Worm (Caenorhabditis elegans) whole organism, L1 larva: ENCODE data around the gene wago-5.
A peak's percentile ranks its signal among the peaks of the same experiment; 100 is the strongest.

Experiments
- C04F5.9 ChIP-seq: sonication (generic microtip); optimal IDR thresholded peaks from 2 replicates; lab custom pipeline; 2016; ENCODE audit warnings: missing genetic modification characterization, missing compliant biosample characterization
- C16A3.4 ChIP-seq: fragments of 150-350 bp; optimal IDR thresholded peaks from 2 replicates; lab custom pipeline; 2014; ENCODE audit warnings: missing biosample characterization, missing genetic modification characterization
- aha-1 ChIP-seq: fragments of 150-350 bp; optimal IDR thresholded peaks from 2 replicates; lab custom pipeline; 2014; ENCODE audit warnings: missing biosample characterization, missing genetic modification characterization
- alr-1 ChIP-seq: fragments of 200-800 bp; sonication (Bioruptor generic); optimal IDR thresholded peaks from 2 replicates; lab custom pipeline; 2018; ENCODE audit warnings: borderline replicate concordance, mild to moderate bottlenecking, missing genetic modification characterization, missing compliant biosample characterization
- aly-2 ChIP-seq: fragments of 150-350 bp; optimal IDR thresholded peaks from 2 replicates; lab custom pipeline; 2014; ENCODE audit warnings: missing biosample characterization, missing genetic modification characterization
- blmp-1 ChIP-seq: fragments of 150-350 bp; optimal IDR thresholded peaks from 2 replicates; lab custom pipeline; 2014; ENCODE audit warnings: missing biosample characterization, missing genetic modification characterization
- ceh-88 ChIP-seq: fragments of 200-800 bp; sonication (Bioruptor generic); IDR thresholded peaks from 2 replicates; pipeline ENCODE4 v1.3.6; 2022; ENCODE audit warnings: missing genetic modification characterization, missing compliant biosample characterization
- ces-1 ChIP-seq: fragments of 150-350 bp; optimal IDR thresholded peaks from 2 replicates; lab custom pipeline; 2014; ENCODE audit warnings: missing biosample characterization, missing genetic modification reagents, missing genetic modification characterization
- dsc-1 ChIP-seq: sonication (generic microtip); optimal IDR thresholded peaks from 2 replicates; lab custom pipeline; 2016; ENCODE audit warnings: mild to moderate bottlenecking, missing genetic modification characterization, missing compliant biosample characterization
- egl-27 ChIP-seq, 2 experiments: fragments of 150-350 bp in 1 of 2; sonication (generic microtip); optimal IDR thresholded peaks; 3 replicates each; lab custom pipeline; 2017 to 2018; ENCODE audit warnings: missing biosample characterization in 2 of 2, missing genetic modification characterization in 2 of 2, missing genetic modification reagents in 2 of 2
- elt-2 ChIP-seq: sonication (generic microtip); optimal IDR thresholded peaks from 2 replicates; lab custom pipeline; 2016; ENCODE audit warnings: missing genetic modification characterization, mild to moderate bottlenecking, inconsistent platforms, missing compliant biosample characterization, missing genetic modification reagents
- elt-3 ChIP-seq, 6 experiments: fragments of 150-350 bp in 1 of 6; sonication (generic microtip); optimal IDR thresholded peaks; 2 replicates each; lab custom pipeline; 2017 to 2018; ENCODE audit warnings: missing biosample characterization in 6 of 6, missing genetic modification characterization in 6 of 6, inconsistent platforms in 1 of 6
- fkh-4 ChIP-seq: sonication (generic microtip); optimal IDR thresholded peaks from 2 replicates; lab custom pipeline; 2016; ENCODE audit warnings: missing compliant biosample characterization, missing genetic modification characterization, borderline replicate concordance
- hlh-17 ChIP-seq: fragments of 200-800 bp; sonication (Bioruptor generic); optimal IDR thresholded peaks from 2 replicates; lab custom pipeline; 2018; ENCODE audit warnings: missing genetic modification characterization, mild to moderate bottlenecking, missing compliant biosample characterization, moderate library complexity, borderline replicate concordance
- hpl-2 ChIP-seq: fragments of 150-350 bp; optimal IDR thresholded peaks from 2 replicates; lab custom pipeline; 2014; ENCODE audit warnings: missing biosample characterization, missing genetic modification reagents, missing genetic modification characterization
- jun-1 ChIP-seq: fragments of 150-350 bp; optimal IDR thresholded peaks from 2 replicates; lab custom pipeline; 2014; ENCODE audit warnings: missing biosample characterization, missing genetic modification reagents, missing genetic modification characterization
- lin-13 ChIP-seq: fragments of 150-350 bp; optimal IDR thresholded peaks from 2 replicates; lab custom pipeline; 2014; ENCODE audit warnings: missing biosample characterization, missing genetic modification reagents, missing genetic modification characterization
- lin-14 ChIP-seq: fragments of 200-800 bp; sonication (Bioruptor generic); optimal IDR thresholded peaks from 2 replicates; lab custom pipeline; 2018; ENCODE audit warnings: mild to moderate bottlenecking, missing genetic modification characterization, moderate library complexity, missing compliant biosample characterization
- lin-15B ChIP-seq: fragments of 150-350 bp; sonication (generic microtip); optimal IDR thresholded peaks from 3 replicates; lab custom pipeline; 2014; ENCODE audit warnings: missing biosample characterization, missing genetic modification characterization
- lin-35 ChIP-seq, 2 experiments: fragments of 150-350 bp; optimal IDR thresholded peaks; 2 replicates each; lab custom pipeline; 2014; ENCODE audit warnings: missing biosample characterization in 2 of 2, missing genetic modification characterization in 2 of 2, missing genetic modification reagents in 2 of 2
- lsy-2 ChIP-seq, 2 experiments: fragments of 150-350 bp; optimal IDR thresholded peaks; 2 replicates each; lab custom pipeline; 2014; ENCODE audit warnings: missing biosample characterization in 2 of 2, missing genetic modification characterization in 2 of 2
- mab-9 ChIP-seq: fragments of 200-800 bp; sonication (Bioruptor generic); IDR thresholded peaks from 2 replicates; pipeline ENCODE4 v1.3.6; 2022; ENCODE audit warnings: missing genetic modification reagents, missing genetic modification characterization, missing compliant biosample characterization
- mef-2 ChIP-seq: fragments of 150-350 bp; optimal IDR thresholded peaks from 2 replicates; lab custom pipeline; 2014; ENCODE audit warnings: missing biosample characterization, missing genetic modification characterization
- mep-1 ChIP-seq: fragments of 150-350 bp; optimal IDR thresholded peaks from 2 replicates; lab custom pipeline; 2014; ENCODE audit warnings: missing biosample characterization, missing genetic modification characterization
- nhr-11 ChIP-seq: fragments of 150-350 bp; optimal IDR thresholded peaks from 2 replicates; lab custom pipeline; 2014; ENCODE audit warnings: missing biosample characterization, missing genetic modification characterization
- nhr-237 ChIP-seq: fragments of 150-350 bp; optimal IDR thresholded peaks from 2 replicates; lab custom pipeline; 2014; ENCODE audit warnings: missing biosample characterization, missing genetic modification characterization
- nhr-76 ChIP-seq: sonication (generic microtip); optimal IDR thresholded peaks from 2 replicates; lab custom pipeline; 2017; ENCODE audit warnings: missing biosample characterization, missing genetic modification characterization
- nhr-85 ChIP-seq: sonication (generic microtip); peaks from one replicate; lab custom pipeline; 2016; ENCODE audit warnings: missing genetic modification characterization, inconsistent platforms, missing compliant biosample characterization
- pag-3 ChIP-seq: sonication (generic microtip); optimal IDR thresholded peaks from 2 replicates; lab custom pipeline; 2017; ENCODE audit warnings: missing genetic modification characterization, mild to moderate bottlenecking, missing compliant biosample characterization, antibody characterized with exemption, borderline replicate concordance; ENCODE audit not compliant: insufficient read depth
- pax-3 ChIP-seq: fragments of 200-800 bp; sonication (Bioruptor generic); optimal IDR thresholded peaks from 2 replicates; lab custom pipeline; 2018; ENCODE audit warnings: mild to moderate bottlenecking, missing genetic modification characterization, moderate library complexity, missing compliant biosample characterization
- pqm-1 ChIP-seq: sonication (generic microtip); optimal IDR thresholded peaks from 3 replicates; lab custom pipeline; 2017; ENCODE audit warnings: missing biosample characterization, missing genetic modification characterization
- skn-1 ChIP-seq: fragments of 150-350 bp; optimal IDR thresholded peaks from 2 replicates; lab custom pipeline; 2014; ENCODE audit warnings: missing biosample characterization, missing genetic modification characterization
- snpc-4 ChIP-seq: fragments of 150-350 bp; optimal IDR thresholded peaks from 2 replicates; lab custom pipeline; 2014; ENCODE audit warnings: missing biosample characterization, missing genetic modification characterization
- sox-4 ChIP-seq: sonication (generic microtip); optimal IDR thresholded peaks from 2 replicates; lab custom pipeline; 2016; ENCODE audit warnings: missing genetic modification characterization, missing compliant biosample characterization
- sup-37 ChIP-seq: fragments of 200-800 bp; sonication (Bioruptor generic); optimal IDR thresholded peaks from 2 replicates; lab custom pipeline; 2018; ENCODE audit warnings: mild to moderate bottlenecking, missing genetic modification characterization, missing compliant biosample characterization
- swsn-7 ChIP-seq: sonication (generic microtip); optimal IDR thresholded peaks from 2 replicates; lab custom pipeline; 2016; ENCODE audit warnings: missing genetic modification characterization, missing compliant biosample characterization
- tbx-2 ChIP-seq: sonication (generic microtip); optimal IDR thresholded peaks from 2 replicates; lab custom pipeline; 2016; ENCODE audit warnings: missing genetic modification characterization, missing compliant biosample characterization
- unc-130 ChIP-seq: fragments of 150-350 bp; optimal IDR thresholded peaks from 2 replicates; lab custom pipeline; 2017; ENCODE audit warnings: missing biosample characterization, missing genetic modification characterization, inconsistent platforms
- unc-30 ChIP-seq: sonication (generic microtip); optimal IDR thresholded peaks from 2 replicates; lab custom pipeline; 2017; ENCODE audit warnings: missing biosample characterization, missing genetic modification characterization
- unc-86 ChIP-seq: sonication (generic microtip); optimal IDR thresholded peaks from 2 replicates; lab custom pipeline; 2016; ENCODE audit warnings: missing genetic modification characterization, missing compliant biosample characterization
- unc-98 ChIP-seq: fragments of 200-800 bp; sonication (Bioruptor generic); IDR thresholded peaks from 2 replicates; pipeline ENCODE4 v1.3.6; 2022; ENCODE audit warnings: missing genetic modification characterization, missing compliant biosample characterization
- zip-4 ChIP-seq: fragments of 200-800 bp; sonication (Bioruptor generic); optimal IDR thresholded peaks from 2 replicates; lab custom pipeline; 2018; ENCODE audit warnings: mild to moderate bottlenecking, missing genetic modification characterization, moderate library complexity, missing compliant biosample characterization
- ztf-11 ChIP-seq, 2 experiments: sonication (generic microtip); optimal IDR thresholded peaks; 2 replicates each; lab custom pipeline; 2016 to 2017; ENCODE audit warnings: missing genetic modification characterization in 2 of 2, missing biosample characterization in 1 of 2, missing compliant biosample characterization in 1 of 2
- ztf-4 ChIP-seq: fragments of 150-350 bp; optimal IDR thresholded peaks from 2 replicates; lab custom pipeline; 2014; ENCODE audit warnings: missing biosample characterization, missing genetic modification characterization

Gene wago-5

DNA sequence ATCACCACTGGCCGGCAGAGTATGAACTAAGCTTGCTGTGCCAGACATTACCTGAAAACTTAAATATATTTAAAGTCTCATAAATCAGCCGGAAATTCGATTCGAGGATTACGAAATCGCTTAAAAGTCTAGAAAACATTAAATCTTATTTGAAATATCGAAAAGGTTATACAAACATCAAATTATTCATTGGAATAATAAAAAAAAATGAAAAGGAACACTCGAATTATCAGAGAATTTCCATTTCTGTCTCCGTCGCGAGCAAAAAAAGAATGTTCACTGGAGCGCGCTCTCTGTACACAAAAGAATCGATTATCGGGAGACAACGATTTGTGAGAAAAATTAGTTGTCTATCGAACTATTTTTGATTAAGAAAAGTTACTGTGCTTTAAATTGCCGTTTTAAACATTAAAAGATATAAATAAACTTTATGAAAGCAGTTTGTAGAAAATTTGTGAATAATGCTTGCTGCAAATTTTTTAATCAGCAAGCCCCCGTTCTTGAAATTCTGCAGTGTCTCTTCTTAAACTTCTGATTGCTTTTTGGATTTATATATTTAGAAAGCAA, 21.0 kb upstream of the wago-5 start, which contains the start of gene fzo-1 (continued):
- TF ChIP-seq fkh-4 (tag; lab: Kevin White, UChicago) (peak; percentile 39), sup-37 (GFP tag; lab: Kevin White, UChicago) (no peak), nhr-76 (no peak), unc-130 (no peak), skn-1 (tag; lab: Kevin White, UChicago) (peak; percentile 27), alr-1 (no peak), hpl-2 (GFP tag; lab: Kevin White, UChicago) (no peak), lin-14 (GFP tag; lab: Kevin White, UChicago) (peak; percentile 73), nhr-11 (tag; lab: Kevin White, UChicago) (no peak), mef-2 (tag; lab: Kevin White, UChicago) (no peak), lin-13 (GFP tag; lab: Kevin White, UChicago) (no peak), unc-86 (tag; lab: Kevin White, UChicago) (peak; percentile 2), lin-35 (GFP tag; optimal IDR thresholded peaks at IDR 0.05; lab: Kevin White, UChicago) (peak; percentile 38 to 55), egl-27 (tag; optimal IDR thresholded peaks at IDR 0.05; lab: Kevin White, UChicago) (no peak), pqm-1 (tag; lab: Kevin White, UChicago) (no peak), pag-3 (tag; lab: Kevin White, UChicago) (no peak), pax-3 (tag; lab: Kevin White, UChicago) (peak; percentile 86), snpc-4 (peak; percentile 20), lsy-2 (tag; optimal IDR thresholded peaks at IDR 0.05; lab: Kevin White, UChicago) (peak in 1 of 2 experiments; percentile 66), unc-30 (no peak), ces-1 (GFP tag; lab: Kevin White, UChicago) (no peak), blmp-1 (tag; lab: Kevin White, UChicago) (peak; percentile 46), elt-2 (tag; lab: Kevin White, UChicago) (peak; percentile 37), sox-4 (peak; percentile 71), C16A3.4 (peak; percentile 45), nhr-85 (tag; lab: Kevin White, UChicago) (peak; percentile 56), elt-3 (tag; optimal IDR thresholded peaks at IDR 0.05; lab: Kevin White, UChicago) (no peak), mep-1 (tag; lab: Kevin White, UChicago) (no peak), lin-15B (tag; lab: Kevin White, UChicago) (peak; percentile 15), unc-98 (GFP tag; lab: Robert Waterston, UW) (peak; percentile 92), aha-1 (tag; lab: Kevin White, UChicago) (no peak), aly-2 (tag; lab: Kevin White, UChicago) (no peak), C04F5.9 (tag; lab: Kevin White, UChicago) (peak; percentile 33), ceh-88 (GFP tag; lab: Robert Waterston, UW) (peak; percentile 24; the same call in 1 of the 2 replicates), zip-4 (GFP tag; lab: Kevin White, UChicago) (no peak), ztf-4 (no peak), nhr-237 (tag; lab: Kevin White, UChicago) (no peak), jun-1 (tag; lab: Kevin White, UChicago) (no peak), dsc-1 (tag; lab: Kevin White, UChicago) (peak; percentile 52), swsn-7 (tag; lab: Kevin White, UChicago) (peak; percentile 45), ztf-11 (tag; optimal IDR thresholded peaks at IDR 0.05; lab: Kevin White, UChicago) (peak in 1 of 2 experiments; percentile 64), hlh-17 (GFP tag; lab: Kevin White, UChicago) (no peak), tbx-2 (tag; lab: Kevin White, UChicago) (peak; percentile 61), mab-9 (GFP tag; lab: Robert Waterston, UW) (no peak)
